Worm (Caenorhabditis elegans) whole organism, young adult: ENCODE data around the gene mig-10.

ENCODE experiments used
- B0019.2 ChIP-seq: fragments of 200-800 bp; sonication (Bioruptor generic); conservative IDR thresholded peaks from 2 replicates; pipeline ENCODE4 v1.3.6; 2022; ENCODE audit warnings: missing genetic modification reagents, missing genetic modification characterization, missing compliant biosample characterization
- B0035.1 ChIP-seq: sonication (generic microtip); optimal IDR thresholded peaks from 2 replicates; lab custom pipeline; 2016; ENCODE audit warnings: missing genetic modification characterization, mild to moderate bottlenecking, missing compliant biosample characterization, missing genotype, missing genetic modification reagents
- B0336.3 ChIP-seq: fragments of 200-800 bp; sonication (Bioruptor generic); IDR thresholded peaks from 2 replicates; pipeline ENCODE4 v1.3.6; 2022; ENCODE audit warnings: missing genetic modification characterization, missing compliant biosample characterization
- C17E4.6 ChIP-seq: fragments of 200-800 bp; sonication (Bioruptor generic); IDR thresholded peaks from 2 replicates; pipeline ENCODE4 v1.3.6; 2022; ENCODE audit warnings: missing genetic modification reagents, missing genetic modification characterization, missing compliant biosample characterization
- D2030.7 ChIP-seq: fragments of 200-800 bp; sonication (Bioruptor generic); IDR thresholded peaks from 2 replicates; pipeline ENCODE4 v1.3.6; 2022; ENCODE audit warnings: missing genetic modification reagents, missing genetic modification characterization, missing compliant biosample characterization
- F22D6.2 ChIP-seq: sonication (generic microtip); optimal IDR thresholded peaks from 2 replicates; lab custom pipeline; 2016; ENCODE audit warnings: mild to moderate bottlenecking, missing genetic modification characterization, missing compliant biosample characterization
- F23B12.7 ChIP-seq: sonication (generic microtip); optimal IDR thresholded peaks from 2 replicates; lab custom pipeline; 2017; ENCODE audit warnings: missing genetic modification characterization, mild to moderate bottlenecking, missing compliant biosample characterization, antibody characterized with exemption, moderate library complexity; ENCODE audit not compliant: insufficient read depth
- F39B2.1 ChIP-seq: fragments of 200-800 bp; sonication (Bioruptor generic); IDR thresholded peaks from 2 replicates; pipeline ENCODE4 v1.3.6; 2022; ENCODE audit warnings: missing genetic modification reagents, missing genetic modification characterization, missing compliant biosample characterization
- F49E8.2 ChIP-seq: sonication (generic microtip); optimal IDR thresholded peaks from 3 replicates; lab custom pipeline; 2017; ENCODE audit warnings: missing genetic modification characterization, mild to moderate bottlenecking, missing compliant biosample characterization, antibody characterized with exemption, moderate library complexity; ENCODE audit not compliant: insufficient read depth
- F55B11.4 ChIP-seq: sonication (generic microtip); optimal IDR thresholded peaks from 2 replicates; lab custom pipeline; 2016; ENCODE audit warnings: missing compliant biosample characterization, missing genetic modification characterization, borderline replicate concordance; ENCODE audit not compliant: insufficient read depth
- T26A5.8 ChIP-seq: sonication (generic microtip); optimal IDR thresholded peaks from 2 replicates; lab custom pipeline; 2016; ENCODE audit warnings: missing genetic modification characterization, missing compliant biosample characterization
- Y53F4B.3 ChIP-seq: fragments of 200-800 bp; sonication (Bioruptor generic); IDR thresholded peaks from 2 replicates; pipeline ENCODE4 v1.3.6; 2022; ENCODE audit warnings: missing genetic modification reagents, missing genetic modification characterization, missing compliant biosample characterization
- akir-1 ChIP-seq: fragments of 200-800 bp; sonication (Bioruptor generic); optimal IDR thresholded peaks from 2 replicates; lab custom pipeline; 2018; ENCODE audit warnings: mild to moderate bottlenecking, missing genetic modification characterization, moderate library complexity, missing compliant biosample characterization
- aptf-3 ChIP-seq: fragments of 200-800 bp; sonication (Bioruptor generic); IDR thresholded peaks from 2 replicates; pipeline ENCODE4 v1.3.6; 2022; ENCODE audit warnings: missing genetic modification characterization, missing compliant biosample characterization
- cebp-1 ChIP-seq, 2 experiments: fragments of 200-800 bp in 1 of 2; sonication (Bioruptor generic) in 1 of 2; sonication (generic microtip) in 1 of 2; IDR thresholded peaks in 1 of 2; optimal IDR thresholded peaks in 1 of 2; 2 replicates each; pipeline versions ENCODE4 v1.3.6 to Lab custom; 2017 to 2022; ENCODE audit warnings: missing compliant biosample characterization in 2 of 2, missing genetic modification characterization in 2 of 2, mild to moderate bottlenecking in 1 of 2, missing genetic modification reagents in 1 of 2, moderate library complexity in 1 of 2
- ceh-27 ChIP-seq: fragments of 200-800 bp; sonication (Bioruptor generic); optimal IDR thresholded peaks from 2 replicates; lab custom pipeline; 2018; ENCODE audit warnings: mild to moderate bottlenecking, missing genetic modification characterization, moderate library complexity, missing compliant biosample characterization
- efl-1 ChIP-seq: fragments of 150-350 bp; optimal IDR thresholded peaks from 2 replicates; lab custom pipeline; 2014; ENCODE audit warnings: missing biosample characterization, missing genetic modification reagents, missing genetic modification characterization
- egl-44 ChIP-seq: fragments of 200-800 bp; sonication (Bioruptor generic); IDR thresholded peaks from 2 replicates; pipeline ENCODE4 v1.3.6; 2022; ENCODE audit warnings: missing genetic modification reagents, missing genetic modification characterization, missing compliant biosample characterization
- ekl-4 ChIP-seq: fragments of 200-800 bp; sonication (Bioruptor generic); IDR thresholded peaks from 2 replicates; pipeline ENCODE4 v1.3.6; 2022; ENCODE audit warnings: missing genetic modification reagents, missing genetic modification characterization, missing compliant biosample characterization
- hmg-1.2 ChIP-seq: fragments of 200-800 bp; sonication (Bioruptor generic); IDR thresholded peaks from 2 replicates; pipeline ENCODE4 v1.3.6; 2022; ENCODE audit warnings: missing genetic modification reagents, missing genetic modification characterization, missing compliant biosample characterization
- let-607 ChIP-seq, 2 experiments: fragments of 200-800 bp in 1 of 2; sonication (Bioruptor generic) in 1 of 2; sonication (generic microtip) in 1 of 2; optimal IDR thresholded peaks; 2 replicates each; lab custom pipeline; 2016 to 2018; ENCODE audit warnings: mild to moderate bottlenecking in 2 of 2, missing compliant biosample characterization in 2 of 2, missing genetic modification characterization in 2 of 2, moderate library complexity in 2 of 2, missing genotype in 1 of 2
- lir-1 ChIP-seq: fragments of 200-800 bp; sonication (Bioruptor generic); conservative IDR thresholded peaks from 2 replicates; pipeline ENCODE4 v1.3.6; 2022; ENCODE audit warnings: missing genetic modification reagents, missing genetic modification characterization, missing compliant biosample characterization
- lsl-1 ChIP-seq: fragments of 200-800 bp; sonication (Bioruptor generic); optimal IDR thresholded peaks from 2 replicates; lab custom pipeline; 2018; ENCODE audit warnings: mild to moderate bottlenecking, missing genetic modification characterization, moderate library complexity, missing compliant biosample characterization
- madf-10 ChIP-seq: sonication (generic microtip); optimal IDR thresholded peaks from 2 replicates; lab custom pipeline; 2016; ENCODE audit warnings: mild to moderate bottlenecking, missing genetic modification characterization, missing compliant biosample characterization
- madf-8 ChIP-seq: fragments of 200-800 bp; sonication (Bioruptor generic); conservative IDR thresholded peaks from 2 replicates; pipeline ENCODE4 v1.3.6; 2022; ENCODE audit warnings: missing genetic modification reagents, missing genetic modification characterization, missing compliant biosample characterization
- nfyb-1 ChIP-seq: fragments of 200-800 bp; sonication (Bioruptor generic); IDR thresholded peaks from 2 replicates; pipeline ENCODE4 v1.3.6; 2022; ENCODE audit warnings: missing genetic modification reagents, missing genetic modification characterization, missing compliant biosample characterization
- nhr-80 ChIP-seq: sonication (generic microtip); optimal IDR thresholded peaks from 2 replicates; lab custom pipeline; 2016; ENCODE audit warnings: missing genetic modification characterization, missing compliant biosample characterization
- sdz-38 ChIP-seq: sonication (generic microtip); optimal IDR thresholded peaks from 2 replicates; lab custom pipeline; 2016; ENCODE audit warnings: missing genotype, missing genetic modification characterization, missing compliant biosample characterization
- snpc-1.3 ChIP-seq: sonication (generic microtip); optimal IDR thresholded peaks from 2 replicates; lab custom pipeline; 2017; ENCODE audit warnings: missing genetic modification characterization, mild to moderate bottlenecking, missing compliant biosample characterization, antibody characterized with exemption, moderate library complexity, missing genotype, missing genetic modification reagents; ENCODE audit not compliant: insufficient read depth
- snpc-4 ChIP-seq, 5 experiments: fragments of 150-350 bp in 1 of 5; sonication (generic microtip) in 4 of 5; optimal IDR thresholded peaks; 2 replicates each; lab custom pipeline; 2014 to 2018; ENCODE audit warnings: missing genetic modification characterization in 5 of 5, missing biosample characterization in 3 of 5, antibody characterized with exemption in 2 of 5, mild to moderate bottlenecking in 2 of 5, missing compliant biosample characterization in 2 of 5, missing genotype in 2 of 5, moderate library complexity in 2 of 5, missing genetic modification reagents in 1 of 5
- tbp1 ChIP-seq: fragments of 200-800 bp; sonication (Bioruptor generic); optimal IDR thresholded peaks from 2 replicates; lab custom pipeline; 2018; ENCODE audit warnings: mild to moderate bottlenecking, missing genetic modification characterization, missing compliant biosample characterization
- tbx-9 ChIP-seq: sonication (generic microtip); optimal IDR thresholded peaks from 2 replicates; lab custom pipeline; 2016; ENCODE audit warnings: borderline replicate concordance, missing genetic modification characterization, inconsistent platforms, missing compliant biosample characterization
- unc-130 ChIP-seq: sonication (generic microtip); optimal IDR thresholded peaks from 2 replicates; lab custom pipeline; 2016; ENCODE audit warnings: missing genetic modification reagents, missing genetic modification characterization, missing compliant biosample characterization
- unc-62 ChIP-seq: fragments of 150-350 bp; optimal IDR thresholded peaks from 2 replicates; lab custom pipeline; 2014; ENCODE audit warnings: missing biosample characterization, missing genetic modification reagents, missing genetic modification characterization
- ztf-18 ChIP-seq: sonication (generic microtip); optimal IDR thresholded peaks from 2 replicates; lab custom pipeline; 2016; ENCODE audit warnings: missing genotype, mild to moderate bottlenecking, missing genetic modification characterization, missing compliant biosample characterization

The mig-10 gene

DNA sequence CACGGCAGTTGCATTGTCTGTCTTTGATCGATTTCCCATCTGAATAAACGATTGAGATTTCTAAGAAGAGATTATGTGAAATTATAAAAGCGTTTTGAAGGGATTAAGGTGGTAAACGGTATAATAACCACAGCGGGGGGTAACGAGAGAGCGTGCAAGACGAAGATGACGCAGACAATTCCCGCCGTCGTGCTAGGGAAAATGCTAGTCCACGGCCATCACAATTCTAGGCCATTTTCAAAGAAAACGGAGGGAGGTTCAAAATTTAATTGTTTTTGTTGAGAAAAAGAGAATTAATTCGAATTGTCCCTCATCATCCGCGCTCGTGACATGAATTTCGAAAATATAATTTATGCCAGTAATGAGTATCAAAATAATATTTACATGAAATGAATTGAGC, 40.2 kb downstream of the mig-10 start, which contains the start of gene F10E9.11 (continued):
- TF ChIP-seq let-607 (tag; optimal IDR thresholded peaks at IDR 0.05; lab: Kevin White, UChicago) (peak in 1 of 2 experiments; percentile 33), ztf-18 (peak; percentile 39), F23B12.7 (tag; lab: Kevin White, UChicago) (peak; percentile 39), F55B11.4 (no peak), tbp1 (GFP tag; lab: Kevin White, UChicago) (peak; percentile 57), snpc-1.3 (peak; percentile 43), B0019.2 (GFP tag; lab: Robert Waterston, UW) (peak; percentile 74), T26A5.8 (no peak), nhr-80 (tag; lab: Kevin White, UChicago) (no peak), egl-44 (GFP tag; lab: Robert Waterston, UW) (no peak), sdz-38 (tag; lab: Kevin White, UChicago) (no peak), lsl-1 (GFP tag; lab: Kevin White, UChicago) (peak; percentile 69), akir-1 (GFP tag; lab: Kevin White, UChicago) (peak; percentile 75), tbx-9 (tag; lab: Kevin White, UChicago) (no peak), F49E8.2 (tag; lab: Kevin White, UChicago) (peak; percentile 13), madf-10 (tag; lab: Kevin White, UChicago) (peak; percentile 66), B0035.1 (tag; lab: Kevin White, UChicago) (no peak), ceh-27 (GFP tag; lab: Kevin White, UChicago) (peak; percentile 95), cebp-1 (GFP tag; IDR thresholded peaks at IDR 0.05; lab: Robert Waterston, UW) (0 out of 2 replicates have a peak, but pooled peaks have one; percentile 25), cebp-1 (tag; optimal IDR thresholded peaks at IDR 0.05; lab: Kevin White, UChicago) (no peak), ekl-4 (peak; percentile 62), nfyb-1 (GFP tag; lab: Robert Waterston, UW) (peak; percentile 64), snpc-4 (GFP tag; optimal IDR thresholded peaks at IDR 0.05; lab: Kevin White, UChicago) (no peak), snpc-4 (tag; optimal IDR thresholded peaks at IDR 0.05; lab: Kevin White, UChicago) (peak in 2 of 4 experiments; percentile 37 to 56), lir-1 (GFP tag; lab: Robert Waterston, UW) (peak; percentile 82), F22D6.2 (tag; lab: Kevin White, UChicago) (no peak), hmg-1.2 (peak; percentile 96), madf-8 (GFP tag; lab: Robert Waterston, UW) (peak; percentile 69), C17E4.6 (GFP tag; lab: Robert Waterston, UW) (0 out of 2 replicates have a peak, but pooled peaks have one; percentile 37), B0336.3 (GFP tag; lab: Robert Waterston, UW) (no peak)

DNA sequence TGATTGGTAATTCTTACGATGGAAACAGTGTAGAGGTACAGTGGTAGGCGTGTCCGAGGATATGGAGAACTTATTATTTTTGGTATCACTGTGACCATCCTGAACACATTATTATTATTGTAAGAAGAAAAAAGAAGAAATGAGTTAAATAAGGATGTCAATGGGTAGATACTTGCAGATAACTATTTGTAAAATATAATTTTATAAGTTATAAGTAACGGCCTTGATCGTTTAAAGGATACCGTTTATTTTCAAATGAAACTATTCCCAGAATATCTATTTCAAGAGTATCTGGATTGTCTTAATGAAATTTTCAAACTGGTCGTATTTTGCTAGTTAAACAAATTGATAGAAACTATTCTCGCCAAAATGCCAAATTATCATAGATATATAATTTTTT, 41.3 kb downstream of the mig-10 start, which contains the start of gene F10E9.10:
TSS of gene F10E9.10 (minus strand) at position 101 of the 400 bp plus-strand sequence.
- no peak for TF ChIP-seq sdz-38 (tag; lab: Kevin White, UChicago)
- TF ChIP-seq unc-62 (GFP tag; lab: Kevin White, UChicago): no peak
- no peak for TF ChIP-seq F39B2.1 (GFP tag; lab: Robert Waterston, UW)
- TF ChIP-seq unc-130 (GFP tag; lab: Kevin White, UChicago): no peak
- no peak for TF ChIP-seq D2030.7 (GFP tag; lab: Robert Waterston, UW)
- TF ChIP-seq let-607 (tag; optimal IDR thresholded peaks at IDR 0.05; lab: Kevin White, UChicago): no peak
- TF ChIP-seq, all 124 proteins: peak for 0

ce11 chrIII:8321225-8321624, 42.3 kb downstream of the mig-10 start:
- TF ChIP-seq efl-1 (GFP tag; lab: Kevin White, UChicago) (no peak), Y53F4B.3 (GFP tag; lab: Robert Waterston, UW) (no peak), tbp1 (GFP tag; lab: Kevin White, UChicago) (no peak), aptf-3 (no peak)
